Fruit fly (Drosophila melanogaster) whole organism, embryonic: ENCODE data around the gene Mst85C.
A peak's percentile ranks its signal among the peaks of the same experiment; 100 is the strongest.

Source experiments
- Antp ChIP-seq: fragments of 200-800 bp; sonication (Bioruptor generic); optimal IDR thresholded peaks from 3 replicates; lab custom pipeline; 2016; ENCODE audit warnings: missing biosample characterization, missing genetic modification characterization
- Atf6 ChIP-seq: fragments of 200-800 bp; sonication (Bioruptor generic); IDR thresholded peaks from 2 replicates; pipeline ENCODE4 v1.3.6; 2022; ENCODE audit warnings: missing biosample characterization, missing genetic modification characterization
- Awh ChIP-seq: fragments of 200-800 bp; sonication (Bioruptor generic); IDR thresholded peaks from 2 replicates; pipeline ENCODE4, ENCODE4 v1.3.6; 2022; ENCODE audit warnings: missing biosample characterization, missing genetic modification characterization
- B-H2 ChIP-seq: fragments of 200-800 bp; sonication (Bioruptor generic); optimal IDR thresholded peaks from 2 replicates; lab custom pipeline; 2018; ENCODE audit warnings: missing biosample characterization, mild to moderate bottlenecking, missing genetic modification characterization
- BEAF-32 ChIP-seq: fragments of 200-800 bp; sonication (Bioruptor generic); optimal IDR thresholded peaks from 3 replicates; lab custom pipeline; 2017; ENCODE audit warnings: missing biosample characterization, missing genetic modification characterization, mild to moderate bottlenecking, moderate library complexity, missing genetic modification reagents
- Bteb2 ChIP-seq: fragments of 200-800 bp; sonication (Bioruptor generic); optimal IDR thresholded peaks from 2 replicates; lab custom pipeline; 2016; ENCODE audit warnings: missing biosample characterization, missing genetic modification characterization
- CG10462 ChIP-seq: fragments of 200-800 bp; sonication (Bioruptor generic); optimal IDR thresholded peaks from 2 replicates; lab custom pipeline; 2016; ENCODE audit warnings: missing biosample characterization, missing genetic modification characterization
- CG11504 ChIP-seq: fragments of 200-800 bp; sonication (Bioruptor generic); optimal IDR thresholded peaks from 3 replicates; lab custom pipeline; 2019; ENCODE audit warnings: missing biosample characterization, mild to moderate bottlenecking, missing genetic modification characterization, moderate library complexity
- CG12769 ChIP-seq: fragments of 200-800 bp; sonication (Bioruptor generic); optimal IDR thresholded peaks from 2 replicates; lab custom pipeline; 2019; ENCODE audit warnings: missing biosample characterization, mild to moderate bottlenecking, missing genetic modification characterization, moderate library complexity
- CG34376 ChIP-seq: fragments of 200-800 bp; sonication (Bioruptor generic); optimal IDR thresholded peaks from 2 replicates; lab custom pipeline; 2018; ENCODE audit warnings: missing biosample characterization, mild to moderate bottlenecking, missing genetic modification characterization
- CG42726 ChIP-seq: fragments of 200-800 bp; sonication (Bioruptor generic); IDR thresholded peaks from 2 replicates; pipeline ENCODE4 v1.3.6; 2022; ENCODE audit warnings: missing biosample characterization, missing genetic modification characterization; ENCODE audit not compliant: partially characterized antibody
- CG4707 ChIP-seq: fragments of 200-800 bp; sonication (Bioruptor generic); optimal IDR thresholded peaks from 2 replicates; lab custom pipeline; 2018; ENCODE audit warnings: missing biosample characterization, mild to moderate bottlenecking, missing genetic modification characterization, moderate library complexity
- CG6765 ChIP-seq: fragments of 200-800 bp; sonication (Bioruptor generic); optimal IDR thresholded peaks from 3 replicates; lab custom pipeline; 2017; ENCODE audit warnings: missing biosample characterization, mild to moderate bottlenecking, missing genetic modification characterization
- CG8290 ChIP-seq, 3 experiments: fragments of 200-800 bp; sonication (Bioruptor generic); optimal IDR thresholded peaks; 2 replicates each; lab custom pipeline; 2016 to 2019; ENCODE audit warnings: missing biosample characterization in 3 of 3, missing genetic modification characterization in 3 of 3, mild to moderate bottlenecking in 2 of 3, moderate library complexity in 1 of 3
- CG8359 ChIP-seq: fragments of 200-800 bp; sonication (Bioruptor generic); optimal IDR thresholded peaks from 2 replicates; lab custom pipeline; 2017; ENCODE audit warnings: missing biosample characterization, mild to moderate bottlenecking, missing genetic modification characterization, borderline replicate concordance
- CG8478 ChIP-seq: fragments of >200 bp; optimal IDR thresholded peaks from 2 replicates; lab custom pipeline; 2018
- Dbx ChIP-seq: fragments of 200-800 bp; sonication (Bioruptor generic); IDR thresholded peaks from 3 replicates; pipeline ENCODE4 v1.3.6; 2022; ENCODE audit warnings: missing biosample characterization, missing genetic modification characterization
- Dp ChIP-seq: fragments of 200-800 bp; sonication (Bioruptor generic); optimal IDR thresholded peaks from 2 replicates; lab custom pipeline; 2018; ENCODE audit warnings: missing biosample characterization, mild to moderate bottlenecking, missing genetic modification characterization, moderate library complexity
- Elba2 ChIP-seq: fragments of 200-800 bp; sonication (Bioruptor generic); optimal IDR thresholded peaks from 3 replicates; lab custom pipeline; 2016; ENCODE audit warnings: missing biosample characterization, missing genetic modification characterization
- MESR4 ChIP-seq: fragments of 200-800 bp; sonication (Bioruptor generic); optimal IDR thresholded peaks from 2 replicates; lab custom pipeline; 2018; ENCODE audit warnings: missing biosample characterization, mild to moderate bottlenecking, missing genetic modification characterization, moderate library complexity
- Max ChIP-seq: fragments of 200-800 bp; sonication (Bioruptor generic); optimal IDR thresholded peaks from 2 replicates; lab custom pipeline; 2016; ENCODE audit warnings: missing biosample characterization, mild to moderate bottlenecking, missing genetic modification characterization
- Med ChIP-seq: fragments of 200-800 bp; sonication (Bioruptor generic); peaks from one replicate; lab custom pipeline; 2016; ENCODE audit warnings: missing biosample characterization, missing genetic modification characterization, mild to moderate bottlenecking, inconsistent platforms, moderate library complexity
- Mes4 ChIP-seq: fragments of 200-800 bp; sonication (Bioruptor generic); optimal IDR thresholded peaks from 2 replicates; lab custom pipeline; 2016; ENCODE audit warnings: missing biosample characterization, missing genetic modification characterization
- Nf-YC ChIP-seq: fragments of 200-800 bp; optimal IDR thresholded peaks from 3 replicates; lab custom pipeline; 2019; ENCODE audit warnings: missing biosample characterization, mild to moderate bottlenecking, missing genetic modification characterization, moderate library complexity
- Scr ChIP-seq: fragments of 200-800 bp; sonication (Bioruptor generic); IDR thresholded peaks from 2 replicates; pipeline ENCODE4 v1.3.6; 2022; ENCODE audit warnings: missing biosample characterization, missing genetic modification characterization; ENCODE audit not compliant: partially characterized antibody
- Trl ChIP-seq, 3 experiments: fragments of >200 bp in 2 of 3; fragments of 200-800 bp in 1 of 3; sonication (Bioruptor generic) in 1 of 3; optimal IDR thresholded peaks; 2 replicates in 1 of 3; 3 replicates in 2 of 3; lab custom pipeline; 2016 to 2017; ENCODE audit warnings: missing biosample characterization in 1 of 3, missing genetic modification characterization in 1 of 3
- Xbp1 ChIP-seq: fragments of 200-800 bp; sonication (Bioruptor generic); optimal IDR thresholded peaks from 3 replicates; lab custom pipeline; 2016; ENCODE audit warnings: missing biosample characterization, mild to moderate bottlenecking, missing genetic modification characterization
- cg ChIP-seq: fragments of 200-800 bp; sonication (Bioruptor generic); optimal IDR thresholded peaks from 3 replicates; lab custom pipeline; 2019; ENCODE audit warnings: missing biosample characterization, mild to moderate bottlenecking, missing genetic modification characterization, moderate library complexity
- crp ChIP-seq, 2 experiments: fragments of 200-800 bp; sonication (Bioruptor generic); optimal IDR thresholded peaks; 2 replicates in 1 of 2; 3 replicates in 1 of 2; lab custom pipeline; 2017; ENCODE audit warnings: missing biosample characterization in 2 of 2, missing genetic modification characterization in 2 of 2, mild to moderate bottlenecking in 1 of 2, moderate library complexity in 1 of 2
- dm ChIP-seq: fragments of 200-800 bp; sonication (Bioruptor generic); optimal IDR thresholded peaks from 3 replicates; lab custom pipeline; 2016; ENCODE audit warnings: missing biosample characterization, missing genetic modification characterization
- fd96Cb ChIP-seq: fragments of 200-800 bp; sonication (Bioruptor generic); optimal IDR thresholded peaks from 2 replicates; lab custom pipeline; 2018; ENCODE audit warnings: missing biosample characterization, mild to moderate bottlenecking, missing genetic modification characterization, moderate library complexity
- gfzf ChIP-seq: fragments of 200-800 bp; sonication (Bioruptor generic); optimal IDR thresholded peaks from 2 replicates; lab custom pipeline; 2016; ENCODE audit warnings: missing biosample characterization, mild to moderate bottlenecking, missing genetic modification characterization, moderate library complexity
- kah ChIP-seq: fragments of 200-800 bp; sonication (Bioruptor generic); optimal IDR thresholded peaks from 2 replicates; lab custom pipeline; 2018; ENCODE audit warnings: missing biosample characterization, mild to moderate bottlenecking, missing genetic modification characterization
- lbe ChIP-seq: fragments of 200-800 bp; sonication (Bioruptor generic); optimal IDR thresholded peaks from 2 replicates; lab custom pipeline; 2016; ENCODE audit warnings: missing biosample characterization, mild to moderate bottlenecking, missing genetic modification characterization
- nerfin-1 ChIP-seq: fragments of 200-800 bp; sonication (Bioruptor generic); optimal IDR thresholded peaks from 3 replicates; lab custom pipeline; 2019; ENCODE audit warnings: missing biosample characterization, mild to moderate bottlenecking, missing genetic modification characterization, moderate library complexity
- pfk ChIP-seq: fragments of 200-800 bp; sonication (Bioruptor generic); optimal IDR thresholded peaks from 2 replicates; lab custom pipeline; 2018; ENCODE audit warnings: missing biosample characterization, mild to moderate bottlenecking, missing genetic modification characterization, moderate library complexity
- pho ChIP-seq: fragments of 200-800 bp; sonication (Bioruptor generic); optimal IDR thresholded peaks from 2 replicates; lab custom pipeline; 2016; ENCODE audit warnings: missing biosample characterization, missing genetic modification characterization
- phol ChIP-seq: fragments of 200-800 bp; sonication (Bioruptor generic); optimal IDR thresholded peaks from 3 replicates; lab custom pipeline; 2018; ENCODE audit warnings: missing biosample characterization, mild to moderate bottlenecking, missing genetic modification characterization, moderate library complexity
- sd ChIP-seq: fragments of 200-800 bp; sonication (Bioruptor generic); optimal IDR thresholded peaks from 3 replicates; lab custom pipeline; 2018; ENCODE audit warnings: missing biosample characterization, mild to moderate bottlenecking, missing genetic modification characterization, moderate library complexity
- ssp ChIP-seq: fragments of 200-800 bp; sonication (Bioruptor generic); IDR thresholded peaks from 2 replicates; pipeline ENCODE4 v1.3.6; 2022; ENCODE audit warnings: missing biosample characterization, missing genetic modification characterization
- sug ChIP-seq: fragments of 200-800 bp; optimal IDR thresholded peaks from 2 replicates; lab custom pipeline; 2019; ENCODE audit warnings: missing biosample characterization, mild to moderate bottlenecking, missing genetic modification characterization, moderate library complexity
- tap ChIP-seq: fragments of 200-800 bp; optimal IDR thresholded peaks from 3 replicates; lab custom pipeline; 2019; ENCODE audit warnings: missing biosample characterization, mild to moderate bottlenecking, missing genetic modification characterization, moderate library complexity
- trem ChIP-seq: fragments of 200-800 bp; optimal IDR thresholded peaks from 3 replicates; lab custom pipeline; 2019; ENCODE audit warnings: missing biosample characterization, mild to moderate bottlenecking, missing genetic modification characterization, moderate library complexity
- yki ChIP-seq: fragments of >200 bp; optimal IDR thresholded peaks from 3 replicates; lab custom pipeline; 2018
- zfh2 ChIP-seq: fragments of 200-800 bp; sonication (Bioruptor generic); optimal IDR thresholded peaks from 2 replicates; lab custom pipeline; 2016; ENCODE audit warnings: missing biosample characterization, missing genetic modification characterization

The Mst85C gene

DNA sequence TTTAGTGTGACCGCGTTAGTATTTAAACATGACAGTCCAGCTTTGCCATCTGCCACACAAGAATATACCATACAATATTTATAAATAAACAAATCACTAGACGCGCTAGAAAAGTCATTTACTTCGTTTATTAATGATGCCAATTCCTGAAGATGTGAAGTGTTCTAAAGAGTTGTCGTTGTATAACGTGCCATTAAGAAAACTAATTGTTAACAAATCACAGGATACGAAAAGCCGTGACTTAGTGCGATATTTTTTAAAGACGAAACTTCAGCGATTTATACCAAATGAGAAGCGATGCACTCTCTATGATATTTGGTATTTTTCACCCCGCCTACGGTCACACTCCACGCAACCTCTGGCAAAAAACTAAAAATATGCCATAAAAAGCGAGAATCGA, 9.0 kb upstream of the Mst85C start, which contains the start of gene neur (continued):
- no peak for TF ChIP-seq Atf6 (GFP tag; lab: Robert Waterston, UW)
- TF ChIP-seq CG11504, result no peak

DNA sequence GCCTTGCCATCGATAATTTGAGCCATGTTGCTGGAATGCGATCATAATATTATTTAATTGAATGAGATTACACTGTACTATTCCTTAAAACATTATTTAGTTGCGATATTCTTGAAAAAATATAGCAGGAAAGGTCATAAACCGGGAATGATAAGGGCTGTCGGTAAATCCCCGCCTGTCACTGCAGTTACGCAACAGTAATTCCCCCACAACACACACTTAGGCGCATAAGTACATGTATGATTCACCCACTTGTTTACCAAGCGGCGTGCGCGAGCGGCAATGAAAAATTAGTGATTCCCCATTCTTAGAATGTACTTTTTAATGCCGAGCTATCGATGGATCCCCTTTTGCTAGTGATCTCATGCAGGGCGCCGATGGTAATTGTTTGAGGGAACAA, 4.8 kb upstream of the Mst85C start:
- TF ChIP-seq phol (tag; lab: Kevin White, UChicago) (no peak), CG12769 (peak; percentile 36), yki (lab: Kevin White, UChicago) (no peak), pfk (GFP tag; lab: Kevin White, UChicago) (no peak), CG34376 (GFP tag; lab: Kevin White, UChicago) (peak; percentile 74), zfh2 (GFP tag; lab: Kevin White, UChicago) (no peak), Med (GFP tag; lab: Kevin White, UChicago) (peak; percentile 44), CG4707 (GFP tag; lab: Kevin White, UChicago) (no peak), sug (tag; lab: Kevin White, UChicago) (peak; percentile 25), CG42726 (GFP tag; lab: Robert Waterston, UW) (no peak), kah (GFP tag; lab: Kevin White, UChicago) (peak; percentile 50), CG8359 (GFP tag; lab: Kevin White, UChicago) (no peak), tap (no peak), Nf-YC (no peak), CG8290 (GFP tag; optimal IDR thresholded peaks at IDR 0.05; lab: Kevin White, UChicago) (no peak), CG8290 (tag; optimal IDR thresholded peaks at IDR 0.05; lab: Kevin White, UChicago) (peak in 1 of 2 experiments; percentile 9), gfzf (GFP tag; lab: Kevin White, UChicago) (peak; percentile 11), Xbp1 (GFP tag; lab: Kevin White, UChicago) (no peak), Bteb2 (GFP tag; lab: Kevin White, UChicago) (no peak), CG10462 (GFP tag; lab: Kevin White, UChicago) (no peak), cg (GFP tag; lab: Kevin White, UChicago) (peak; percentile 2), sd (peak; percentile 46), pho (GFP tag; lab: Kevin White, UChicago) (no peak), fd96Cb (tag; lab: Kevin White, UChicago) (no peak), BEAF-32 (GFP tag; lab: Kevin White, UChicago) (peak; percentile 1)

DNA sequence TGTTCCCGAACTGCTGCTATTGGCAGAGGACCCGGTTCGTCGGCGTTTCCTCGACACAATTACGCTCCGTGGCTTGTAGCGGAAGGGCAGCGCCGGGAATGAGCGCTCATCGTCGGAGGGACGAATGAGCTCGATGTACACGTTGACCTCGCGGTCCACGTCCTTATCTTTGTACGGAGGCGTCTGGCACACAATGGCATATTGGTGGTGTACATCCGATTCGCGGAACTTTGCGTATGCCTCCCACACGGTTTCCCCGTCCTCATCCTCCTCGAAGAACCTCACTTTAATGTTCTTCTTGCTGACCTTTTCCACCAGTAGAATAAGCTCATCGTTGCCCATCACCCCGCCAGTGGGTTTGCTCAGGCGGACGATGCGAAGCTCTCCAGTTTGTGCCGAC, 2.7 kb upstream of the Mst85C start:
- 0 out of 3 replicates have a peak, but pooled peaks have one; percentile 20 for TF ChIP-seq Dbx (GFP tag; lab: Robert Waterston, UW)
- peak; percentile 14 for TF ChIP-seq CG8478 (lab: Kevin White, UChicago)
- no peak for TF ChIP-seq Mes4

DNA sequence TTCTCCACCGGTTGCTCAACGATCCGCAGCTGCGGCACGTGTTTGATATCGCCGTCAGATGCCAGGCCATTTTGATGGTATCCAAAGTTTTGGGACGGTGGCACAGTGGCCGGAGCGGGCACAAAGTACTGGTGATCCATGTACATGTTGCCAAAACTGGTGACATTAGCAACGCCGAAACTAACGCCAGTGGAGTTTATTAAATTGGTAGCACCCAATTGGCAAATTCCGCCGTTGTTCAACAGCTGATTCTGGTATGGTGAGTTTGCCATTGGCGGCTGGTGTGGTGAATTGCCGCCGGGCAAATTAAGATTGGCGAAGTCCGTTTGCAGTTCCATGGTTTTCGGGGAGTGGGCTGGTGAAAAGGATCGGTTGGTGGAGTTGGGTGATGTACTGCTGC, 1.5 kb upstream of the Mst85C start:
- no peak for TF ChIP-seq lbe (GFP tag; lab: Kevin White, UChicago)
- TF ChIP-seq Trl (optimal IDR thresholded peaks at IDR 0.05; lab: Kevin White, UChicago), result no peak
- TF ChIP-seq Trl (GFP tag; optimal IDR thresholded peaks at IDR 0.05; lab: Kevin White, UChicago), result no peak
- no peak for TF ChIP-seq Max (GFP tag; lab: Kevin White, UChicago)
- TF ChIP-seq ssp (GFP tag; lab: Robert Waterston, UW), result no peak
- peak; percentile 12 for TF ChIP-seq dm
- peak; percentile 11 for TF ChIP-seq MESR4 (GFP tag; lab: Kevin White, UChicago)
- TF ChIP-seq Dp, result peak; percentile 24
- no peak for TF ChIP-seq Scr (GFP tag; lab: Robert Waterston, UW)
- TF ChIP-seq crp (GFP tag; optimal IDR thresholded peaks at IDR 0.05; lab: Kevin White, UChicago), result peak in 1 of 2 experiments; percentile 79
- no peak for TF ChIP-seq CG6765 (GFP tag; lab: Kevin White, UChicago)
- TF ChIP-seq Awh, result no peak
- TF ChIP-seq B-H2 (GFP tag; lab: Kevin White, UChicago), result no peak
- TF ChIP-seq Elba2 (GFP tag; lab: Kevin White, UChicago), result peak; percentile 87
- peak; percentile 67 for TF ChIP-seq nerfin-1 (tag; lab: Kevin White, UChicago)
- peak; percentile 20 for TF ChIP-seq trem
- no peak for TF ChIP-seq Antp
